Worm (Caenorhabditis elegans) whole organism, young adult: ENCODE measurements around the gene Y39B6A.33.

Experiments
- B0035.1 ChIP-seq: sonication (generic microtip); optimal IDR thresholded peaks from 2 replicates; lab custom pipeline; 2016; ENCODE audit warnings: missing genetic modification characterization, mild to moderate bottlenecking, missing compliant biosample characterization, missing genotype, missing genetic modification reagents
- B0336.3 ChIP-seq: fragments of 200-800 bp; sonication (Bioruptor generic); IDR thresholded peaks from 2 replicates; pipeline ENCODE4 v1.3.6; 2022; ENCODE audit warnings: missing genetic modification characterization, missing compliant biosample characterization
- C17E4.6 ChIP-seq: fragments of 200-800 bp; sonication (Bioruptor generic); IDR thresholded peaks from 2 replicates; pipeline ENCODE4 v1.3.6; 2022; ENCODE audit warnings: missing genetic modification reagents, missing genetic modification characterization, missing compliant biosample characterization
- F37B4.10 ChIP-seq: fragments of 200-800 bp; sonication (Bioruptor generic); IDR thresholded peaks from 2 replicates; pipeline ENCODE4 v1.3.6; 2022; ENCODE audit warnings: missing genetic modification characterization, missing compliant biosample characterization
- F39B2.1 ChIP-seq: fragments of 200-800 bp; sonication (Bioruptor generic); IDR thresholded peaks from 2 replicates; pipeline ENCODE4 v1.3.6; 2022; ENCODE audit warnings: missing genetic modification reagents, missing genetic modification characterization, missing compliant biosample characterization
- F49E8.2 ChIP-seq: sonication (generic microtip); optimal IDR thresholded peaks from 3 replicates; lab custom pipeline; 2017; ENCODE audit warnings: missing genetic modification characterization, mild to moderate bottlenecking, missing compliant biosample characterization, antibody characterized with exemption, moderate library complexity; ENCODE audit not compliant: insufficient read depth
- F52B5.7 ChIP-seq: sonication (generic microtip); optimal IDR thresholded peaks from 2 replicates; lab custom pipeline; 2016; ENCODE audit warnings: mild to moderate bottlenecking, missing genetic modification characterization, missing compliant biosample characterization
- K11D2.4 ChIP-seq: fragments of 200-800 bp; sonication (Bioruptor generic); IDR thresholded peaks from 2 replicates; pipeline ENCODE4 v1.3.6; 2022; ENCODE audit warnings: missing genetic modification reagents, missing genetic modification characterization, missing compliant biosample characterization
- Y53G8AR.9 ChIP-seq: fragments of 200-800 bp; sonication (Bioruptor generic); conservative IDR thresholded peaks from 2 replicates; pipeline ENCODE4 v1.3.6; 2022; ENCODE audit warnings: missing genetic modification reagents, missing genetic modification characterization, missing compliant biosample characterization
- Y56A3A.18 ChIP-seq: fragments of 200-800 bp; sonication (Bioruptor generic); IDR thresholded peaks from 2 replicates; pipeline ENCODE4 v1.3.6; 2022; ENCODE audit warnings: missing genetic modification reagents, missing genetic modification characterization, missing compliant biosample characterization
- Y67H2A.10 ChIP-seq: fragments of 200-800 bp; sonication (Bioruptor generic); conservative IDR thresholded peaks from 2 replicates; pipeline ENCODE4 v1.3.6; 2022; ENCODE audit warnings: missing genetic modification reagents, missing genetic modification characterization, missing compliant biosample characterization
- akir-1 ChIP-seq: fragments of 200-800 bp; sonication (Bioruptor generic); optimal IDR thresholded peaks from 2 replicates; lab custom pipeline; 2018; ENCODE audit warnings: mild to moderate bottlenecking, missing genetic modification characterization, moderate library complexity, missing compliant biosample characterization
- ama-1 ChIP-seq, 3 experiments: fragments of 150-350 bp in 1 of 3; sonication (generic microtip) in 2 of 3; optimal IDR thresholded peaks; 2 replicates each; lab custom pipeline; 2014 to 2018; ENCODE audit warnings: missing biosample characterization in 2 of 3, missing genetic modification characterization in 2 of 3, missing genetic modification reagents in 2 of 3
- attf-3 ChIP-seq: fragments of 200-800 bp; sonication (Bioruptor generic); conservative IDR thresholded peaks from 2 replicates; pipeline ENCODE4 v1.3.6; 2022; ENCODE audit warnings: missing genetic modification reagents, missing genetic modification characterization, missing compliant biosample characterization
- bed-2 ChIP-seq: fragments of 200-800 bp; sonication (Bioruptor generic); IDR thresholded peaks from 2 replicates; pipeline ENCODE4 v1.3.6; 2022; ENCODE audit warnings: missing genetic modification reagents, missing genetic modification characterization, missing compliant biosample characterization
- cebp-1 ChIP-seq, 2 experiments: fragments of 200-800 bp in 1 of 2; sonication (Bioruptor generic) in 1 of 2; sonication (generic microtip) in 1 of 2; IDR thresholded peaks in 1 of 2; optimal IDR thresholded peaks in 1 of 2; 2 replicates each; pipeline versions ENCODE4 v1.3.6 to Lab custom; 2017 to 2022; ENCODE audit warnings: missing compliant biosample characterization in 2 of 2, missing genetic modification characterization in 2 of 2, mild to moderate bottlenecking in 1 of 2, missing genetic modification reagents in 1 of 2, moderate library complexity in 1 of 2
- ceh-79 ChIP-seq: sonication (generic microtip); optimal IDR thresholded peaks from 2 replicates; lab custom pipeline; 2017; ENCODE audit warnings: mild to moderate bottlenecking, missing genetic modification characterization, missing compliant biosample characterization
- ceh-91 ChIP-seq: fragments of 200-800 bp; sonication (Bioruptor generic); IDR thresholded peaks from 2 replicates; pipeline ENCODE4 v1.3.6; 2022; ENCODE audit warnings: missing genetic modification reagents, missing genetic modification characterization, missing compliant biosample characterization
- dox-1 ChIP-seq: fragments of 200-800 bp; sonication (Bioruptor generic); IDR thresholded peaks from 2 replicates; pipeline ENCODE4 v1.3.6; 2022; ENCODE audit warnings: missing genetic modification reagents, missing genetic modification characterization, missing compliant biosample characterization
- egl-44 ChIP-seq: fragments of 200-800 bp; sonication (Bioruptor generic); IDR thresholded peaks from 2 replicates; pipeline ENCODE4 v1.3.6; 2022; ENCODE audit warnings: missing genetic modification reagents, missing genetic modification characterization, missing compliant biosample characterization
- gei-17 ChIP-seq: fragments of 200-800 bp; sonication (Bioruptor generic); optimal IDR thresholded peaks from 2 replicates; lab custom pipeline; 2018; ENCODE audit warnings: mild to moderate bottlenecking, missing genetic modification characterization, missing compliant biosample characterization
- hlh-26 ChIP-seq: fragments of 200-800 bp; sonication (Bioruptor generic); conservative IDR thresholded peaks from 2 replicates; pipeline ENCODE4 v1.3.6; 2022; ENCODE audit warnings: missing genetic modification reagents, missing genetic modification characterization, missing compliant biosample characterization
- hmg-20 ChIP-seq: fragments of 200-800 bp; sonication (Bioruptor generic); IDR thresholded peaks from 2 replicates; pipeline ENCODE4 v1.3.6; 2022; ENCODE audit warnings: missing genetic modification reagents, missing genetic modification characterization, missing compliant biosample characterization
- lin-26 ChIP-seq: fragments of 200-800 bp; sonication (Bioruptor generic); IDR thresholded peaks from 2 replicates; pipeline ENCODE4 v1.3.6; 2022; ENCODE audit warnings: missing genetic modification reagents, missing genetic modification characterization, missing compliant biosample characterization
- lin-54 ChIP-seq: fragments of 200-800 bp; sonication (Bioruptor generic); optimal IDR thresholded peaks from 2 replicates; lab custom pipeline; 2018; ENCODE audit warnings: mild to moderate bottlenecking, missing genetic modification characterization, missing compliant biosample characterization
- lsy-27 ChIP-seq: sonication (generic microtip); optimal IDR thresholded peaks from 2 replicates; lab custom pipeline; 2017; ENCODE audit warnings: missing genetic modification characterization, mild to moderate bottlenecking, missing compliant biosample characterization, antibody characterized with exemption, missing genotype, borderline replicate concordance; ENCODE audit not compliant: insufficient read depth
- madf-3 ChIP-seq: fragments of 200-800 bp; sonication (Bioruptor generic); IDR thresholded peaks from 2 replicates; pipeline ENCODE4 v1.3.6; 2022; ENCODE audit warnings: missing genetic modification reagents, missing genetic modification characterization, missing compliant biosample characterization
- madf-8 ChIP-seq: fragments of 200-800 bp; sonication (Bioruptor generic); conservative IDR thresholded peaks from 2 replicates; pipeline ENCODE4 v1.3.6; 2022; ENCODE audit warnings: missing genetic modification reagents, missing genetic modification characterization, missing compliant biosample characterization
- mxl-1 ChIP-seq: sonication (generic microtip); optimal IDR thresholded peaks from 2 replicates; lab custom pipeline; 2016; ENCODE audit warnings: missing genetic modification characterization, missing compliant biosample characterization
- nfya-1 ChIP-seq: sonication (generic microtip); optimal IDR thresholded peaks from 2 replicates; lab custom pipeline; 2017; ENCODE audit warnings: antibody characterized with exemption, missing compliant biosample characterization, missing genetic modification characterization, borderline replicate concordance; ENCODE audit not compliant: insufficient read depth
- nhr-80 ChIP-seq: sonication (generic microtip); optimal IDR thresholded peaks from 2 replicates; lab custom pipeline; 2016; ENCODE audit warnings: missing genetic modification characterization, missing compliant biosample characterization
- rec-8 ChIP-seq, 2 experiments: sonication (generic microtip); optimal IDR thresholded peaks; 2 replicates each; lab custom pipeline; 2016; ENCODE audit warnings: mild to moderate bottlenecking in 2 of 2, missing genetic modification characterization in 2 of 2, missing genetic modification reagents in 2 of 2, missing genotype in 2 of 2, missing biosample characterization in 1 of 2, missing compliant biosample characterization in 1 of 2, moderate library complexity in 1 of 2
- repo-1 ChIP-seq: sonication (generic microtip); optimal IDR thresholded peaks from 2 replicates; lab custom pipeline; 2017; ENCODE audit warnings: mild to moderate bottlenecking, missing genetic modification characterization, missing compliant biosample characterization
- sdz-38 ChIP-seq: sonication (generic microtip); optimal IDR thresholded peaks from 2 replicates; lab custom pipeline; 2016; ENCODE audit warnings: missing genotype, missing genetic modification characterization, missing compliant biosample characterization
- sea-2 ChIP-seq: fragments of 200-800 bp; sonication (Bioruptor generic); IDR thresholded peaks from 2 replicates; pipeline ENCODE4 v1.3.6; 2022; ENCODE audit warnings: missing genetic modification characterization, missing compliant biosample characterization
- snpc-3.4 ChIP-seq: sonication (generic microtip); optimal IDR thresholded peaks from 2 replicates; lab custom pipeline; 2017; ENCODE audit warnings: missing genetic modification characterization, mild to moderate bottlenecking, missing compliant biosample characterization, antibody characterized with exemption, moderate library complexity, missing genotype, missing genetic modification reagents
- tlf-1 ChIP-seq: fragments of 200-800 bp; sonication (Bioruptor generic); optimal IDR thresholded peaks from 2 replicates; lab custom pipeline; 2018; ENCODE audit warnings: mild to moderate bottlenecking, missing genetic modification characterization, missing compliant biosample characterization
- unc-62 ChIP-seq: fragments of 150-350 bp; optimal IDR thresholded peaks from 2 replicates; lab custom pipeline; 2014; ENCODE audit warnings: missing biosample characterization, missing genetic modification reagents, missing genetic modification characterization
- zim-3 ChIP-seq: sonication (generic microtip); optimal IDR thresholded peaks from 2 replicates; lab custom pipeline; 2017; ENCODE audit warnings: mild to moderate bottlenecking, missing genetic modification characterization, moderate library complexity, missing compliant biosample characterization
- ztf-22 ChIP-seq: fragments of 200-800 bp; sonication (Bioruptor generic); optimal IDR thresholded peaks from 2 replicates; lab custom pipeline; 2018; ENCODE audit warnings: mild to moderate bottlenecking, missing genetic modification characterization, moderate library complexity, missing compliant biosample characterization
- ztf-25 ChIP-seq: fragments of 200-800 bp; sonication (Bioruptor generic); IDR thresholded peaks from 2 replicates; pipeline ENCODE4 v1.3.6; 2022; ENCODE audit warnings: missing genetic modification reagents, missing genetic modification characterization, missing compliant biosample characterization
- ztf-26 ChIP-seq: sonication (generic microtip); optimal IDR thresholded peaks from 2 replicates; lab custom pipeline; 2017; ENCODE audit warnings: missing genetic modification characterization, missing compliant biosample characterization

Gene Y39B6A.33

DNA sequence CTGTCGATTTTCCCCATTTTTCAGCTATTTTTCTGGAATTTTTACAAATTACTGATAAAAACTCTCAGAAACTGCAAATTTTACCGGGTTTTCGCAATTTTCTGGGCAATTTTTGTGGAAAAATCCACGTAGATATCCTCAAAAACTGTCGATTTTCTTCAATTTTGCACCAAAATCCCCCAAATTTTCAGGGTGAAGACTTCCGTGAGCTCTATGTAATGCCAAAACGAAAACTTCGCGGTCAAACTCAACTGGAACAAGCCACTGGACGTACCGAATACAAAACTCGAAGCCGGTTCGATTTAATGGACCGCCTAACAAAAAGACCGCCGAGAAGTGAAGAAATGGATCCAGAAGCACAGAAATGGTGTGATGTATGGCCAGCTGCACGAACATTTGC is 20.0 kb upstream of the Y39B6A.33 start:
- no peak for TF ChIP-seq F37B4.10

DNA sequence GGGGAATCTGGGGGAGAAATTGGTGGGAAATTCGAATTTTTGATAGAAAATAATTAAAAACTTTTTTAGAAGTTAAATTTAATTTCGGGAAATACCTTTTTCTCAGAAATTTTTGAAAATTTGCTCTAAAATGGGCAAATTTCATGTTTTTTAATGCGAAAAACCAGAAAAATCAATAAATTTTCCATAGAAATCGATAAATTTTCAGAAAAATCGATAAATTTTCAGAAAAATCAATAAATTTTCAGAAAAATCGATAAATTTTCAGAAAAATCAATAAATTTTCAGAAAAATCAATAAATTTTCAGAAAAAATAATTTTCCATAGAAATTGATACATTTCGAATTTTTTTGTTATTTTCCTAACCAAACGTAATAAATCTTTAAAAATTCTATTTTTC is 15.7 kb upstream of the Y39B6A.33 start:
- TF ChIP-seq F49E8.2 (tag; lab: Kevin White, UChicago) = no peak
- TF ChIP-seq Y53G8AR.9 (GFP tag; lab: Robert Waterston, UW) = 0 out of 2 replicates have a peak, but pooled peaks have one; percentile 54
- TF ChIP-seq, all 124 proteins: peak for 1

DNA sequence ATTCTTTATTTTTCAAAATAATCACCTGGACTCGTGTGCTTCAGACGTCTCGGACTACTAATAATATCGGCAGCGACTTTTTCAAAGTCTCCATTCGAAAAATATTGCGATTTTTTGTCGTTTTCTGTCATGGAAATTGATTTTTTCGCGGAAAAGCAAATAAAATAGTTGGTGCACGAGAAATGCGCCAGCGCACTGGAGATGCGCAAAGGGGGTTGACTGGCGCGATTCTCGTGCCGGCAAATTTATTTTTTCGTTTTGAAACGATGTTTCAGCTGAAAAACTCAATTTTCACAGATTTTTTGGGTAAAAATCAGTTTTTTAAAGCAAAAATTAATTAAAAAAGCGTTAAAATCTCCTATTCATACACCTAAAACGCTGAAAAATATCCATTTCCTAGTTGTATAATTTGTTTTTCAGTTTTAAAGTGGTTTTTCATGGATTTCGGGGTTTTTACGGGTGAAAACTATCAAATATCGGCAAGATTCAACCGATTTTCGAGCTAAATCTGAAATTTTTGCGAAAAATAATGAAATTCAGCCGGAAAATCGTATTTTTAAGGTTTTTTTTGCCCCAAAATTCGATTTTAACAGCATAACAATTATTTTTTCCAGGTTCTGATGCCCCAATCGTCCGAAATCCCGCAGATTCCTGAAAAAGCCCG is 11.4 kb upstream of the Y39B6A.33 start, which contains the start of the genes reps-1 and Y39B6A.37:
Gene reps-1 (minus strand): TSS at position 263 of the 664 bp plus-strand sequence.
Gene Y39B6A.37 (plus strand): TSS at position 614 of the 664 bp plus-strand sequence.
- TF ChIP-seq mxl-1 (tag; lab: Kevin White, UChicago) (no peak), ztf-25 (GFP tag; lab: Robert Waterston, UW) (no peak), B0336.3 (peak; percentile 86), egl-44 (GFP tag; lab: Robert Waterston, UW) (no peak), ceh-79 (tag; lab: Kevin White, UChicago) (no peak), gei-17 (GFP tag; lab: Kevin White, UChicago) (peak; percentile 27), hmg-20 (GFP tag; lab: Robert Waterston, UW) (0 out of 2 replicates have a peak, but pooled peaks have one; percentile 58), F52B5.7 (no peak), bed-2 (GFP tag; lab: Robert Waterston, UW) (no peak), ztf-22 (GFP tag; lab: Kevin White, UChicago) (no peak), K11D2.4 (peak; percentile 80), unc-62 (GFP tag; lab: Kevin White, UChicago) (no peak), C17E4.6 (no peak), snpc-3.4 (tag; lab: Kevin White, UChicago) (no peak), ztf-26 (tag; lab: Kevin White, UChicago) (peak; percentile 46), dox-1 (GFP tag; lab: Robert Waterston, UW) (peak; percentile 85), madf-8 (0 out of 2 replicates have a peak, but pooled peaks have one; percentile 11), attf-3 (GFP tag; lab: Robert Waterston, UW) (0 out of 2 replicates have a peak, but pooled peaks have one; percentile 44), hlh-26 (GFP tag; lab: Robert Waterston, UW) (no peak), lsy-27 (tag; lab: Kevin White, UChicago) (no peak), sea-2 (no peak), B0035.1 (tag; lab: Kevin White, UChicago) (no peak), cebp-1 (GFP tag; IDR thresholded peaks at IDR 0.05; lab: Robert Waterston, UW) (no peak), cebp-1 (tag; optimal IDR thresholded peaks at IDR 0.05; lab: Kevin White, UChicago) (peak; percentile 78), Y56A3A.18 (no peak), nfya-1 (tag; lab: Kevin White, UChicago) (no peak), ceh-91 (GFP tag; lab: Robert Waterston, UW) (no peak), rec-8 (tag; optimal IDR thresholded peaks at IDR 0.05; lab: Kevin White, UChicago) (no peak), madf-3 (GFP tag; lab: Robert Waterston, UW) (no peak), tlf-1 (GFP tag; lab: Kevin White, UChicago) (peak; percentile 32), lin-54 (GFP tag; lab: Kevin White, UChicago) (peak; percentile 74), Y67H2A.10 (no peak), F39B2.1 (GFP tag; lab: Robert Waterston, UW) (no peak), sdz-38 (tag; lab: Kevin White, UChicago) (no peak), zim-3 (tag; lab: Kevin White, UChicago) (no peak), akir-1 (GFP tag; lab: Kevin White, UChicago) (no peak), repo-1 (tag; lab: Kevin White, UChicago) (no peak), F49E8.2 (tag; lab: Kevin White, UChicago) (no peak), lin-26 (GFP tag; lab: Robert Waterston, UW) (no peak), ama-1 (optimal IDR thresholded peaks at IDR 0.05; lab: Kevin White, UChicago) (no peak), ama-1 (GFP tag; optimal IDR thresholded peaks at IDR 0.05; lab: Kevin White, UChicago) (no peak), nhr-80 (peak; percentile 0)
